Fruit fly (Drosophila melanogaster): ENCODE data around the gene Alg10.

Alg10 gene

dm6 chr3L:11118627-11119395 lies 46.0 kb upstream of the Alg10 start (continued):
- peak; percentile 69 for TF ChIP-seq CG17328 (GFP tag; IDR thresholded peaks at IDR 0.05)
- TF ChIP-seq Pdp1 (GFP tag; optimal IDR thresholded peaks at IDR 0.05) = peak; percentile 55 to 75
- TF ChIP-seq CG13894 (tag; optimal IDR thresholded peaks at IDR 0.05) = peak; percentile 81
- TF ChIP-seq CG1602 (GFP tag; optimal IDR thresholded peaks at IDR 0.05) = peak; percentile 44
- TF ChIP-seq CG3281 (GFP tag; optimal IDR thresholded peaks at IDR 0.05) = peak; percentile 74
- TF ChIP-seq Ada2b (GFP tag; IDR thresholded peaks at IDR 0.05) = no peak
- peak in 1 of 2 experiments; percentile 78 for TF ChIP-seq insv (GFP tag; optimal IDR thresholded peaks at IDR 0.05)
- TF ChIP-seq ttk (GFP tag; IDR thresholded peaks at IDR 0.05) = no peak
- no peak for TF ChIP-seq Abd-B (GFP tag; optimal IDR thresholded peaks at IDR 0.05)
- no peak for TF ChIP-seq vnd (GFP tag; IDR thresholded peaks at IDR 0.05; ENCODE audit: partially characterized antibody)
- 0 out of 3 replicates have a peak, but pooled peaks have one; percentile 47 for TF ChIP-seq gce (GFP tag; IDR thresholded peaks at IDR 0.05)
- TF ChIP-seq tgo (GFP tag; IDR thresholded peaks at IDR 0.05) = peak; percentile 27; the same call in 1 of the 3 replicates
- peak; percentile 8 for TF ChIP-seq Ets97D (GFP tag; optimal IDR thresholded peaks at IDR 0.05)
- TF ChIP-seq Asciz (GFP tag; optimal IDR thresholded peaks at IDR 0.05) = peak; percentile 84
- peak; percentile 24 for TF ChIP-seq Nf-YC (tag; optimal IDR thresholded peaks at IDR 0.05)
- TF ChIP-seq HLH3B (GFP tag; IDR thresholded peaks at IDR 0.05) = peak; percentile 33; the same call in 1 of the 2 replicates
- peak; percentile 12 for TF ChIP-seq CG4424 (GFP tag; optimal IDR thresholded peaks at IDR 0.05)
- TF ChIP-seq Hr39 (optimal IDR thresholded peaks at IDR 0.05) = no peak
- TF ChIP-seq CG10979 (tag; optimal IDR thresholded peaks at IDR 0.05) = peak; percentile 26
- no peak for TF ChIP-seq Poxn (GFP tag; IDR thresholded peaks at IDR 0.05)
- no peak for TF ChIP-seq Sry-δ (GFP tag; optimal IDR thresholded peaks at IDR 0.05)
- TF ChIP-seq phol (tag; optimal IDR thresholded peaks at IDR 0.05) = peak; percentile 25
- no peak for TF ChIP-seq emc (GFP tag; optimal IDR thresholded peaks at IDR 0.05)
- TF ChIP-seq CTCF (GFP tag; optimal IDR thresholded peaks at IDR 0.05) = peak; percentile 6
- TF ChIP-seq hth (optimal IDR thresholded peaks at IDR 0.05) = no peak
- TF ChIP-seq Dll (GFP tag; IDR thresholded peaks at IDR 0.05; ENCODE audit: partially characterized antibody) = no peak
- TF ChIP-seq Trl (optimal IDR thresholded peaks at IDR 0.05) = peak; percentile 77 to 78
- TF ChIP-seq Trl (GFP tag; optimal IDR thresholded peaks at IDR 0.05) = peak; percentile 59
- peak; percentile 49 for TF ChIP-seq Max (GFP tag; optimal IDR thresholded peaks at IDR 0.05)
- TF ChIP-seq CG42726 (GFP tag; IDR thresholded peaks at IDR 0.05; ENCODE audit: partially characterized antibody) = no peak
- peak; percentile 91 for TF ChIP-seq CG12769 (tag; optimal IDR thresholded peaks at IDR 0.05)
- TF ChIP-seq CG12071 (GFP tag; optimal IDR thresholded peaks at IDR 0.05) = peak; percentile 80
- TF ChIP-seq gem (tag; optimal IDR thresholded peaks at IDR 0.05) = peak; percentile 63
- TF ChIP-seq corto (GFP tag; optimal IDR thresholded peaks at IDR 0.05) = peak; percentile 74
- TF ChIP-seq CG4730 (GFP tag; IDR thresholded peaks at IDR 0.05) = no peak
- no peak for TF ChIP-seq cad (GFP tag; optimal IDR thresholded peaks at IDR 0.05)
- TF ChIP-seq ham (GFP tag; IDR thresholded peaks at IDR 0.05) = no peak
- TF ChIP-seq lilli (GFP tag; optimal IDR thresholded peaks at IDR 0.05) = no peak
- peak; percentile 58 for TF ChIP-seq bigmax (GFP tag; optimal IDR thresholded peaks at IDR 0.05)
- no peak for TF ChIP-seq Lim3 (GFP tag; IDR thresholded peaks at IDR 0.05)
- TF ChIP-seq CG33557 (GFP tag; optimal IDR thresholded peaks at IDR 0.05) = peak; percentile 85
- TF ChIP-seq CG10543 (GFP tag; optimal IDR thresholded peaks at IDR 0.05) = peak; percentile 98
- TF ChIP-seq ftz-f1 (GFP tag; optimal IDR thresholded peaks at IDR 0.05) = peak; percentile 19
- TF ChIP-seq CG10959 (GFP tag; IDR thresholded peaks at IDR 0.05) = no peak
- peak; percentile 86 for TF ChIP-seq caup (GFP tag; optimal IDR thresholded peaks at IDR 0.05; ENCODE audit: severe bottlenecking)
- TF ChIP-seq CG3726 (GFP tag; IDR thresholded peaks at IDR 0.05) = no peak
- TF ChIP-seq CG6683 (GFP tag; optimal IDR thresholded peaks at IDR 0.05) = peak; percentile 77
- peak; percentile 38; the same call in 1 of the 2 replicates for TF ChIP-seq CG32532 (GFP tag; IDR thresholded peaks at IDR 0.05)
- no peak for TF ChIP-seq CG14667 (GFP tag; IDR thresholded peaks at IDR 0.05)
- TF ChIP-seq Rfx (GFP tag; IDR thresholded peaks at IDR 0.05) = peak; percentile 65; the same call in 1 of the 2 replicates
- TF ChIP-seq CG9437 (GFP tag; optimal IDR thresholded peaks at IDR 0.05) = no peak

All from whole organism, embryonic.